Worm (Caenorhabditis elegans): Measurements from ENCODE around the gene spp-7.
A peak's percentile ranks its signal among the peaks of the same experiment; 100 is the strongest.

The spp-7 gene

ce11 chrIV:5394687-5395086 is 20.9 kb downstream of the spp-7 start, which contains the start of the genes perm-3 and swsn-6 (continued):
- TF ChIP-seq him-1 (tag; optimal IDR thresholded peaks at IDR 0.05) (no peak), tlf-1 (GFP tag; optimal IDR thresholded peaks at IDR 0.05) (no peak), nhr-179 (tag; optimal IDR thresholded peaks at IDR 0.05) (no peak), lag-1 (GFP tag; IDR thresholded peaks at IDR 0.05) (no peak), snpc-3.4 (tag; optimal IDR thresholded peaks at IDR 0.05) (no peak), ama-1 (optimal IDR thresholded peaks at IDR 0.05) (no peak), ama-1 (GFP tag; optimal IDR thresholded peaks at IDR 0.05) (no peak), cebp-2 (GFP tag; IDR thresholded peaks at IDR 0.05) (no peak), F39B2.1 (GFP tag; IDR thresholded peaks at IDR 0.05) (no peak), C17E4.6 (GFP tag; IDR thresholded peaks at IDR 0.05) (no peak), athp-1 (tag; optimal IDR thresholded peaks at IDR 0.05) (no peak), ztf-22 (GFP tag; optimal IDR thresholded peaks at IDR 0.05) (no peak), sptf-2 (GFP tag; optimal IDR thresholded peaks at IDR 0.05) (no peak), ceh-100 (GFP tag; IDR thresholded peaks at IDR 0.05) (0 out of 2 replicates have a peak, but pooled peaks have one; percentile 22), F49E8.2 (tag; optimal IDR thresholded peaks at IDR 0.05; ENCODE audit: insufficient read depth) (no peak), madf-3 (GFP tag; IDR thresholded peaks at IDR 0.05) (peak; percentile 64; the same call in 1 of the 2 replicates), D2030.7 (GFP tag; IDR thresholded peaks at IDR 0.05) (peak; percentile 46; the same call in 1 of the 2 replicates), B0261.1 (tag; optimal IDR thresholded peaks at IDR 0.05) (no peak), snpc-4 (GFP tag; optimal IDR thresholded peaks at IDR 0.05) (peak; percentile 81), snpc-4 (tag; optimal IDR thresholded peaks at IDR 0.05) (peak; percentile 50 to 88 (median 77)), ceh-91 (GFP tag; IDR thresholded peaks at IDR 0.05) (no peak; the same call in 1 of the 2 replicates), atf-7 (tag; optimal IDR thresholded peaks at IDR 0.05) (no peak), tbp1 (GFP tag; optimal IDR thresholded peaks at IDR 0.05) (peak; percentile 50), ceh-40 (GFP tag; IDR thresholded peaks at IDR 0.05) (no peak), ztf-26 (tag; optimal IDR thresholded peaks at IDR 0.05) (no peak), lin-40 (tag; optimal IDR thresholded peaks at IDR 0.05) (peak; percentile 81), rec-8 (tag; optimal IDR thresholded peaks at IDR 0.05) (no peak), Y53G8AR.9 (GFP tag; conservative IDR thresholded peaks at IDR 0.05) (peak; percentile 80; the same call in 1 of the 2 replicates), aptf-2 (GFP tag; conservative IDR thresholded peaks at IDR 0.05) (no peak), dpl-1 (GFP tag; optimal IDR thresholded peaks at IDR 0.05) (no peak), pbrm-1 (GFP tag; IDR thresholded peaks at IDR 0.05) (peak; percentile 83), ztf-28 (GFP tag; IDR thresholded peaks at IDR 0.05) (no peak), nhr-120 (GFP tag; IDR thresholded peaks at IDR 0.05) (no peak), B0035.1 (tag; optimal IDR thresholded peaks at IDR 0.05) (no peak), dpff-1 (tag; optimal IDR thresholded peaks at IDR 0.05) (no peak), ZK185.1 (tag; optimal IDR thresholded peaks at IDR 0.05; ENCODE audit: poor library complexity, severe bottlenecking) (peak; percentile 44), Y56A3A.18 (GFP tag; IDR thresholded peaks at IDR 0.05) (no peak), egrh-3 (GFP tag; IDR thresholded peaks at IDR 0.05) (no peak), tbx-9 (tag; optimal IDR thresholded peaks at IDR 0.05; ENCODE audit: borderline replicate concordance) (no peak), nfya-2 (GFP tag; IDR thresholded peaks at IDR 0.05) (no peak), lin-35 (GFP tag; optimal IDR thresholded peaks at IDR 0.05) (peak in 2 of 3 experiments; percentile 33 to 79), F10E7.11 (tag; optimal IDR thresholded peaks at IDR 0.05) (no peak), hmg-20 (GFP tag; IDR thresholded peaks at IDR 0.05) (no peak), lir-1 (GFP tag; conservative IDR thresholded peaks at IDR 0.05) (peak; percentile 34; the same call in 1 of the 2 replicates), bed-1 (GFP tag; IDR thresholded peaks at IDR 0.05) (no peak), Y95B8A.8 (GFP tag; IDR thresholded peaks at IDR 0.05) (no peak), lsl-1 (GFP tag; optimal IDR thresholded peaks at IDR 0.05) (peak; percentile 41), efl-1 (GFP tag; optimal IDR thresholded peaks at IDR 0.05) (peak; percentile 16), lin-26 (GFP tag; IDR thresholded peaks at IDR 0.05) (no peak)

Measured in whole organism, young adult.